Fruit fly (Drosophila melanogaster): ENCODE measurements around the gene CG8840.

CG8840 gene

dm6 chr2L:3437068-3437467, 26.7 kb downstream of the CG8840 start (continued):
- peak; percentile 64 for TF ChIP-seq nerfin-1 (tag; optimal IDR thresholded peaks at IDR 0.05)
- no peak for TF ChIP-seq CG12942 (GFP tag; optimal IDR thresholded peaks at IDR 0.05)
- peak in 1 of 2 experiments; percentile 22 for TF ChIP-seq Eip74EF (GFP tag; optimal IDR thresholded peaks at IDR 0.05)
- TF ChIP-seq CG4707 (GFP tag; optimal IDR thresholded peaks at IDR 0.05) = peak; percentile 5
- peak; percentile 49 for TF ChIP-seq CG6813 (GFP tag; optimal IDR thresholded peaks at IDR 0.05)
- peak; percentile 37 for TF ChIP-seq CG14710 (tag; optimal IDR thresholded peaks at IDR 0.05)
- peak; percentile 67 for TF ChIP-seq Sox100B (GFP tag; optimal IDR thresholded peaks at IDR 0.05)
- 0 out of 2 replicates have a peak, but pooled peaks have one; percentile 14 for TF ChIP-seq CG4730 (GFP tag; IDR thresholded peaks at IDR 0.05)
- TF ChIP-seq CG15601 (tag; optimal IDR thresholded peaks at IDR 0.05) = peak; percentile 25
- TF ChIP-seq CG1233 (GFP tag; optimal IDR thresholded peaks at IDR 0.05) = peak; percentile 50
- TF ChIP-seq Dref (GFP tag; IDR thresholded peaks at IDR 0.05) = no peak
- peak; percentile 32 for TF ChIP-seq CG8359 (GFP tag; optimal IDR thresholded peaks at IDR 0.05; ENCODE audit: borderline replicate concordance)
- no peak for TF ChIP-seq pb (GFP tag; optimal IDR thresholded peaks at IDR 0.05)
- TF ChIP-seq Nf-YA (GFP tag; IDR thresholded peaks at IDR 0.05) = peak; percentile 55; the same call in 1 of the 2 replicates
- no peak for TF ChIP-seq D (optimal IDR thresholded peaks at IDR 0.05)
- peak; percentile 25 for TF ChIP-seq D (GFP tag; optimal IDR thresholded peaks at IDR 0.05)
- peak; percentile 45 for TF ChIP-seq CG3407 (GFP tag; optimal IDR thresholded peaks at IDR 0.05)
- peak; percentile 71 for TF ChIP-seq CG17829 (tag; optimal IDR thresholded peaks at IDR 0.05)
- peak; percentile 18 to 24 for TF ChIP-seq Pdp1 (GFP tag; optimal IDR thresholded peaks at IDR 0.05)
- TF ChIP-seq h (optimal IDR thresholded peaks at IDR 0.05) = no peak
- 0 out of 2 replicates have a peak, but pooled peaks have one; percentile 41 for TF ChIP-seq CG1024 (GFP tag; IDR thresholded peaks at IDR 0.05)
- peak; percentile 23 for TF ChIP-seq CG3281 (GFP tag; optimal IDR thresholded peaks at IDR 0.05)
- peak; percentile 51 for TF ChIP-seq gcm (GFP tag; optimal IDR thresholded peaks at IDR 0.05)
- TF ChIP-seq HLH4C (GFP tag; IDR thresholded peaks at IDR 0.05; ENCODE audit: partially characterized antibody) = no peak
- peak; percentile 36 for TF ChIP-seq Fer3 (tag; optimal IDR thresholded peaks at IDR 0.05)
- TF ChIP-seq MTF-1 (GFP tag; optimal IDR thresholded peaks at IDR 0.05; ENCODE audit: borderline replicate concordance) = peak; percentile 15
- peak; percentile 49 for TF ChIP-seq ind (GFP tag; optimal IDR thresholded peaks at IDR 0.05)
- peak; percentile 54 for TF ChIP-seq nau (GFP tag; optimal IDR thresholded peaks at IDR 0.05)
- TF ChIP-seq CG8089 (GFP tag; optimal IDR thresholded peaks at IDR 0.05) = peak; percentile 4
- peak in 1 of 2 experiments; percentile 91 for TF ChIP-seq Hr51 (GFP tag; optimal IDR thresholded peaks at IDR 0.05)
- peak; percentile 73 for TF ChIP-seq HLH3B (GFP tag; IDR thresholded peaks at IDR 0.05)
- TF ChIP-seq CG2678 (tag; optimal IDR thresholded peaks at IDR 0.05) = peak; percentile 73
- peak; percentile 85 for TF ChIP-seq dmrt99B (tag; optimal IDR thresholded peaks at IDR 0.05)
- peak; percentile 39 for TF ChIP-seq CG9817 (tag; optimal IDR thresholded peaks at IDR 0.05)
- TF ChIP-seq repo (GFP tag; optimal IDR thresholded peaks at IDR 0.05) = no peak
- TF ChIP-seq Oli (tag; optimal IDR thresholded peaks at IDR 0.05) = peak; percentile 66
- TF ChIP-seq CG10321 (GFP tag; IDR thresholded peaks at IDR 0.05) = peak; percentile 49; the same call in 1 of the 2 replicates
- TF ChIP-seq sima (GFP tag; optimal IDR thresholded peaks at IDR 0.05) = no peak
- no peak for TF ChIP-seq Sry-β (GFP tag; optimal IDR thresholded peaks at IDR 0.05)
- TF ChIP-seq CG34422 (GFP tag; IDR thresholded peaks at IDR 0.05) = peak; percentile 67; the same call in 2 of the 3 replicates
- peak; percentile 7 for TF ChIP-seq cwo (GFP tag; optimal IDR thresholded peaks at IDR 0.05)
- TF ChIP-seq wek (GFP tag; optimal IDR thresholded peaks at IDR 0.05) = peak; percentile 6
- TF ChIP-seq Camta (GFP tag; optimal IDR thresholded peaks at IDR 0.05) = peak; percentile 44

Data from whole organism, embryonic.